Fruit fly (Drosophila melanogaster) whole organism, embryonic: Measurements from ENCODE around the gene CG7991.
A peak's percentile ranks its signal among the peaks of the same experiment; 100 is the strongest.

Experiments used
- Ada2b ChIP-seq: fragments of 200-800 bp; sonication (Bioruptor generic); IDR thresholded peaks from 2 replicates; pipeline ENCODE4 v1.3.6; 2022; ENCODE audit warnings: missing biosample characterization, missing genetic modification characterization
- Aef1 ChIP-seq: fragments of 200-800 bp; sonication (Bioruptor generic); IDR thresholded peaks from 3 replicates; pipeline ENCODE4 v1.3.6; 2022; ENCODE audit warnings: missing biosample characterization, missing genetic modification characterization
- Atf-2 ChIP-seq: fragments of 200-800 bp; sonication (Bioruptor generic); optimal IDR thresholded peaks from 2 replicates; lab custom pipeline; 2016; ENCODE audit warnings: missing biosample characterization, missing genetic modification characterization
- C15 ChIP-seq: fragments of 200-800 bp; sonication (Bioruptor generic); IDR thresholded peaks from 3 replicates; pipeline ENCODE4 v1.3.6; 2022; ENCODE audit warnings: missing biosample characterization, missing genetic modification characterization
- CG1024 ChIP-seq: fragments of 200-800 bp; sonication (Bioruptor generic); IDR thresholded peaks from 2 replicates; pipeline ENCODE4 v1.3.6; 2022; ENCODE audit warnings: missing biosample characterization, missing genetic modification characterization
- CG10274 ChIP-seq: fragments of 200-800 bp; sonication (Bioruptor generic); optimal IDR thresholded peaks from 3 replicates; lab custom pipeline; 2017; ENCODE audit warnings: missing biosample characterization, mild to moderate bottlenecking, missing genetic modification characterization
- CG10321 ChIP-seq: fragments of 200-800 bp; sonication (Bioruptor generic); IDR thresholded peaks from 2 replicates; pipeline ENCODE4 v1.3.6; 2022; ENCODE audit warnings: missing biosample characterization, missing genetic modification characterization
- CG11398 ChIP-seq: fragments of 200-800 bp; sonication (Bioruptor generic); optimal IDR thresholded peaks from 2 replicates; lab custom pipeline; 2016; ENCODE audit warnings: missing biosample characterization, missing genetic modification characterization
- CG14860 ChIP-seq: fragments of 200-800 bp; sonication (Bioruptor generic); IDR thresholded peaks from 3 replicates; pipeline ENCODE4 v1.3.6; 2022; ENCODE audit warnings: missing biosample characterization, missing genetic modification characterization; ENCODE audit not compliant: partially characterized antibody
- CG15601 ChIP-seq: fragments of 200-800 bp; sonication (Bioruptor generic); optimal IDR thresholded peaks from 3 replicates; lab custom pipeline; 2019; ENCODE audit warnings: missing biosample characterization, mild to moderate bottlenecking, missing genetic modification characterization, moderate library complexity
- CG16779 ChIP-seq: fragments of 200-800 bp; sonication (Bioruptor generic); IDR thresholded peaks from 2 replicates; pipeline ENCODE4 v1.3.6; 2022; ENCODE audit warnings: missing biosample characterization, missing genetic modification characterization
- CG17186 ChIP-seq: fragments of 200-800 bp; sonication (Bioruptor generic); optimal IDR thresholded peaks from 3 replicates; lab custom pipeline; 2017; ENCODE audit warnings: missing biosample characterization, missing genetic modification reagents, missing genetic modification characterization
- CG2120 ChIP-seq: fragments of 200-800 bp; sonication (Bioruptor generic); optimal IDR thresholded peaks from 3 replicates; lab custom pipeline; 2016; ENCODE audit warnings: missing biosample characterization, missing genetic modification characterization
- CG2875 ChIP-seq: fragments of 200-800 bp; sonication (Bioruptor generic); optimal IDR thresholded peaks from 2 replicates; lab custom pipeline; 2017; ENCODE audit warnings: missing biosample characterization, mild to moderate bottlenecking, missing genetic modification characterization, missing genetic modification reagents
- CG32772 ChIP-seq: fragments of 200-800 bp; sonication (Bioruptor generic); IDR thresholded peaks from 2 replicates; pipeline ENCODE4 v1.3.6; 2022; ENCODE audit warnings: missing biosample characterization, missing genetic modification characterization
- CG34422 ChIP-seq: fragments of 200-800 bp; sonication (Bioruptor generic); IDR thresholded peaks from 3 replicates; pipeline ENCODE4 v1.3.6; 2022; ENCODE audit warnings: missing biosample characterization, missing genetic modification characterization
- CG3995 ChIP-seq: fragments of 200-800 bp; sonication (Bioruptor generic); optimal IDR thresholded peaks from 3 replicates; lab custom pipeline; 2016; ENCODE audit warnings: missing biosample characterization, missing genetic modification characterization
- CG42726 ChIP-seq: fragments of 200-800 bp; sonication (Bioruptor generic); IDR thresholded peaks from 2 replicates; pipeline ENCODE4 v1.3.6; 2022; ENCODE audit warnings: missing biosample characterization, missing genetic modification characterization; ENCODE audit not compliant: partially characterized antibody
- CG5953 ChIP-seq: fragments of 200-800 bp; sonication (Bioruptor generic); IDR thresholded peaks from 2 replicates; pipeline ENCODE4 v1.3.6; 2022; ENCODE audit warnings: missing biosample characterization, missing genetic modification characterization
- CG6254 ChIP-seq: fragments of 200-800 bp; sonication (Bioruptor generic); optimal IDR thresholded peaks from 3 replicates; lab custom pipeline; 2017; ENCODE audit warnings: mild to moderate bottlenecking, missing biosample characterization, missing genetic modification reagents, missing genetic modification characterization
- CG6654 ChIP-seq: fragments of 200-800 bp; sonication (Bioruptor generic); optimal IDR thresholded peaks from 2 replicates; lab custom pipeline; 2017; ENCODE audit warnings: missing biosample characterization, mild to moderate bottlenecking, missing genetic modification characterization
- CG8290 ChIP-seq, 3 experiments: fragments of 200-800 bp; sonication (Bioruptor generic); optimal IDR thresholded peaks; 2 replicates each; lab custom pipeline; 2016 to 2019; ENCODE audit warnings: missing biosample characterization in 3 of 3, missing genetic modification characterization in 3 of 3, mild to moderate bottlenecking in 2 of 3, moderate library complexity in 1 of 3
- CG8388 ChIP-seq: fragments of 200-800 bp; sonication (Bioruptor generic); optimal IDR thresholded peaks from 2 replicates; lab custom pipeline; 2019; ENCODE audit warnings: missing biosample characterization, mild to moderate bottlenecking, missing genetic modification characterization, moderate library complexity
- CG9437 ChIP-seq: fragments of 200-800 bp; sonication (Bioruptor generic); optimal IDR thresholded peaks from 2 replicates; lab custom pipeline; 2018; ENCODE audit warnings: missing biosample characterization, mild to moderate bottlenecking, missing genetic modification characterization
- Dfd ChIP-seq, 2 experiments: fragments of >200 bp; optimal IDR thresholded peaks; 2 replicates each; lab custom pipeline; 2017; ENCODE audit warnings: missing biosample characterization in 2 of 2, missing genetic modification characterization in 2 of 2
- Eip74EF ChIP-seq, 2 experiments: fragments of 200-800 bp in 1 of 2; fragments of >200 bp in 1 of 2; sonication (Bioruptor generic) in 1 of 2; optimal IDR thresholded peaks; 2 replicates each; lab custom pipeline; 2017 to 2019; ENCODE audit warnings: missing biosample characterization in 2 of 2, missing genetic modification characterization in 2 of 2, mild to moderate bottlenecking in 1 of 2, moderate library complexity in 1 of 2
- HLH54F ChIP-seq: fragments of 200-800 bp; sonication (Bioruptor generic); optimal IDR thresholded peaks from 3 replicates; lab custom pipeline; 2016; ENCODE audit warnings: missing biosample characterization, missing genetic modification characterization
- Hmr ChIP-seq: fragments of 200-800 bp; sonication (Bioruptor generic); optimal IDR thresholded peaks from 3 replicates; lab custom pipeline; 2017; ENCODE audit warnings: mild to moderate bottlenecking, missing biosample characterization, missing genetic modification reagents, missing genetic modification characterization
- Hmx ChIP-seq: fragments of 200-800 bp; sonication (Bioruptor generic); optimal IDR thresholded peaks from 2 replicates; lab custom pipeline; 2016; ENCODE audit warnings: missing biosample characterization, missing genetic modification characterization
- Mad ChIP-seq: fragments of 200-800 bp; sonication (Bioruptor generic); optimal IDR thresholded peaks from 2 replicates; lab custom pipeline; 2016; ENCODE audit warnings: missing biosample characterization, missing genetic modification characterization
- Nf-YB ChIP-seq: fragments of 200-800 bp; sonication (Bioruptor generic); optimal IDR thresholded peaks from 3 replicates; lab custom pipeline; 2019; ENCODE audit warnings: missing biosample characterization, mild to moderate bottlenecking, missing genetic modification characterization, moderate library complexity
- Scr ChIP-seq: fragments of 200-800 bp; sonication (Bioruptor generic); IDR thresholded peaks from 2 replicates; pipeline ENCODE4 v1.3.6; 2022; ENCODE audit warnings: missing biosample characterization, missing genetic modification characterization; ENCODE audit not compliant: partially characterized antibody
- Sox102F ChIP-seq: fragments of 200-800 bp; sonication (Bioruptor generic); optimal IDR thresholded peaks from 2 replicates; lab custom pipeline; 2018; ENCODE audit warnings: missing biosample characterization, mild to moderate bottlenecking, missing genetic modification characterization, moderate library complexity
- cad ChIP-seq: fragments of >200 bp; optimal IDR thresholded peaks from 2 replicates; lab custom pipeline; 2017; ENCODE audit warnings: missing biosample characterization, missing genetic modification characterization
- en ChIP-seq: fragments of 200-800 bp; sonication (Bioruptor generic); optimal IDR thresholded peaks from 2 replicates; lab custom pipeline; 2016; ENCODE audit warnings: missing biosample characterization, missing genetic modification characterization
- ftz-f1 ChIP-seq: fragments of 200-800 bp; sonication (Bioruptor generic); optimal IDR thresholded peaks from 2 replicates; lab custom pipeline; 2016; ENCODE audit warnings: missing biosample characterization, missing genetic modification characterization
- gce ChIP-seq: fragments of 200-800 bp; sonication (Bioruptor generic); IDR thresholded peaks from 3 replicates; pipeline ENCODE4 v1.3.6; 2022; ENCODE audit warnings: missing biosample characterization, missing genetic modification characterization
- gem ChIP-seq: fragments of 200-800 bp; sonication (Bioruptor generic); optimal IDR thresholded peaks from 2 replicates; lab custom pipeline; 2019; ENCODE audit warnings: missing biosample characterization, mild to moderate bottlenecking, missing genetic modification characterization, moderate library complexity
- gfzf ChIP-seq: fragments of 200-800 bp; sonication (Bioruptor generic); optimal IDR thresholded peaks from 2 replicates; lab custom pipeline; 2016; ENCODE audit warnings: missing biosample characterization, mild to moderate bottlenecking, missing genetic modification characterization, moderate library complexity
- gsb ChIP-seq: fragments of 200-800 bp; sonication (Bioruptor generic); IDR thresholded peaks from 2 replicates; pipeline ENCODE4 v1.3.6; 2022; ENCODE audit warnings: missing biosample characterization, missing genetic modification characterization
- gsb-n ChIP-seq: fragments of 200-800 bp; sonication (Bioruptor generic); optimal IDR thresholded peaks from 3 replicates; lab custom pipeline; 2018; ENCODE audit warnings: missing biosample characterization, mild to moderate bottlenecking, missing genetic modification characterization
- mam ChIP-seq: fragments of 200-800 bp; sonication (Bioruptor generic); optimal IDR thresholded peaks from 3 replicates; lab custom pipeline; 2016; ENCODE audit warnings: missing biosample characterization, missing genetic modification characterization
- odd ChIP-seq: fragments of 200-800 bp; sonication (Bioruptor generic); optimal IDR thresholded peaks from 2 replicates; lab custom pipeline; 2017; ENCODE audit warnings: missing biosample characterization, mild to moderate bottlenecking, missing genetic modification characterization
- pho ChIP-seq: fragments of 200-800 bp; sonication (Bioruptor generic); optimal IDR thresholded peaks from 2 replicates; lab custom pipeline; 2016; ENCODE audit warnings: missing biosample characterization, missing genetic modification characterization
- run ChIP-seq: fragments of 200-800 bp; sonication (Bioruptor generic); optimal IDR thresholded peaks from 3 replicates; lab custom pipeline; 2018; ENCODE audit warnings: missing biosample characterization, mild to moderate bottlenecking, missing genetic modification characterization
- sc ChIP-seq, 3 experiments: fragments of >200 bp in 2 of 3; fragments of 200-800 bp in 1 of 3; sonication (Bioruptor generic) in 1 of 3; optimal IDR thresholded peaks; 2 replicates in 2 of 3; 3 replicates in 1 of 3; lab custom pipeline; 2017; ENCODE audit warnings: mild to moderate bottlenecking in 1 of 3, missing biosample characterization in 1 of 3, missing genetic modification characterization in 1 of 3, missing genetic modification reagents in 1 of 3
- vfl ChIP-seq: fragments of 200-800 bp; sonication (Bioruptor generic); optimal IDR thresholded peaks from 2 replicates; lab custom pipeline; 2016; ENCODE audit warnings: missing biosample characterization, missing genetic modification characterization
- yki ChIP-seq: fragments of >200 bp; optimal IDR thresholded peaks from 3 replicates; lab custom pipeline; 2018
- zfh2 ChIP-seq: fragments of 200-800 bp; sonication (Bioruptor generic); optimal IDR thresholded peaks from 2 replicates; lab custom pipeline; 2016; ENCODE audit warnings: missing biosample characterization, missing genetic modification characterization

Gene CG7991

dm6 chr3L:1690727-1691413 is 16.4 kb downstream of the CG7991 start (continued):
- TF ChIP-seq CG8290 (GFP tag; optimal IDR thresholded peaks at IDR 0.05; lab: Kevin White, UChicago) (no peak), CG8290 (tag; optimal IDR thresholded peaks at IDR 0.05; lab: Kevin White, UChicago) (peak in 1 of 2 experiments; percentile 6), CG2875 (GFP tag; lab: Kevin White, UChicago) (peak; percentile 68), CG17186 (peak; percentile 9), Eip74EF (GFP tag; optimal IDR thresholded peaks at IDR 0.05; lab: Kevin White, UChicago) (no peak), vfl (GFP tag; lab: Kevin White, UChicago) (no peak), gsb-n (tag; lab: Kevin White, UChicago) (no peak), Atf-2 (no peak), odd (peak; percentile 29), CG9437 (GFP tag; lab: Kevin White, UChicago) (no peak), CG5953 (GFP tag; lab: Robert Waterston, UW) (no peak), CG32772 (GFP tag; lab: Robert Waterston, UW) (peak; percentile 52; the same call in 1 of the 2 replicates), CG10274 (GFP tag; lab: Kevin White, UChicago) (no peak), zfh2 (GFP tag; lab: Kevin White, UChicago) (no peak), Nf-YB (GFP tag; lab: Kevin White, UChicago) (no peak), CG15601 (peak; percentile 35), Dfd (GFP tag; optimal IDR thresholded peaks at IDR 0.05; lab: Kevin White, UChicago) (no peak), Mad (GFP tag; lab: Kevin White, UChicago) (no peak), CG1024 (GFP tag; lab: Robert Waterston, UW) (no peak; the same call in 1 of the 2 replicates), yki (lab: Kevin White, UChicago) (no peak), CG16779 (GFP tag; lab: Robert Waterston, UW) (no peak), C15 (GFP tag; lab: Robert Waterston, UW) (no peak), CG42726 (GFP tag; lab: Robert Waterston, UW) (no peak), CG6654 (peak; percentile 27), CG11398 (GFP tag; lab: Kevin White, UChicago) (no peak), Sox102F (GFP tag; lab: Kevin White, UChicago) (peak; percentile 12), sc (optimal IDR thresholded peaks at IDR 0.05; lab: Kevin White, UChicago) (no peak), sc (GFP tag; optimal IDR thresholded peaks at IDR 0.05; lab: Kevin White, UChicago) (peak; percentile 46), CG14860 (no peak), gce (GFP tag; lab: Robert Waterston, UW) (no peak; the same call in 2 of the 3 replicates), gsb (GFP tag; lab: Robert Waterston, UW) (no peak), CG34422 (GFP tag; lab: Robert Waterston, UW) (0 out of 3 replicates have a peak, but pooled peaks have one; percentile 22), en (GFP tag; lab: Kevin White, UChicago) (no peak), Aef1 (GFP tag; lab: Robert Waterston, UW) (no peak), CG2120 (GFP tag; lab: Kevin White, UChicago) (no peak), gem (tag; lab: Kevin White, UChicago) (peak; percentile 50), Hmx (GFP tag; lab: Kevin White, UChicago) (no peak), gfzf (no peak), CG8388 (GFP tag; lab: Kevin White, UChicago) (peak; percentile 16), pho (GFP tag; lab: Kevin White, UChicago) (no peak), CG6254 (GFP tag; lab: Kevin White, UChicago) (peak; percentile 37), Hmr (GFP tag; lab: Kevin White, UChicago) (peak; percentile 21), Ada2b (no peak), mam (no peak), HLH54F (GFP tag; lab: Kevin White, UChicago) (no peak), run (tag; lab: Kevin White, UChicago) (no peak), cad (no peak), CG3995 (GFP tag; lab: Kevin White, UChicago) (no peak), ftz-f1 (GFP tag; lab: Kevin White, UChicago) (no peak), CG10321 (GFP tag; lab: Robert Waterston, UW) (no peak), Scr (GFP tag; lab: Robert Waterston, UW) (no peak)
